Fruit fly (Drosophila melanogaster) whole organism: ENCODE results near the gene Cp36.

Source experiments
- CG8478 ChIP-seq: fragments of >200 bp; optimal IDR thresholded peaks from 2 replicates; lab custom pipeline; 2018; ENCODE audit warnings: inconsistent platforms
- psq ChIP-seq: fragments of >200 bp; optimal IDR thresholded peaks from 2 replicates; lab custom pipeline; 2017

DNA sequence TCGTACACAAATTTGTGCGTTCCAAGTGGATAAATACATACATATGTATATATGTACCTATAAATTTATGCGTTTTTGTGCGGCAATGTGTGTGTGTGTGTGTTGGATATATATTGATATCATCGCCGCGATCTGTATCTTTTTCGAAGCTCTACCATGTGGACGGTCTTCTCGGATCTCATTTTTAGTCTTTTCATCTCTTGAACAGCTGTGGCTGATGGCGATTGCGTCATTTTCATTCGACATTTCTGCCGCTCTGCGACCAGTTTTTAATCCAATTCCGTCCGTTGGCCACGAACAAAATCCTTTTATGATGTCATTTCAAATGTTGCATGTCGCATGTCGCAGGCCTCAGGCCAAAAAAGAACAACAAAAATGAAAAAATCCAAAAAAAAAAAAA lies 41.4 kb downstream of the Cp36 start:
- TF ChIP-seq CG8478 (lab: Kevin White, UChicago): no peak
- no peak for TF ChIP-seq psq (lab: Kevin White, UChicago)
